Worm (Caenorhabditis elegans) whole organism, L1 larva: ENCODE results near the gene prp-9.

Source experiments
- aly-2 ChIP-seq: fragments of 150-350 bp; optimal IDR thresholded peaks from 2 replicates; lab custom pipeline; 2014; ENCODE audit warnings: missing biosample characterization, missing genetic modification characterization
- ces-1 ChIP-seq: fragments of 150-350 bp; optimal IDR thresholded peaks from 2 replicates; lab custom pipeline; 2014; ENCODE audit warnings: missing biosample characterization, missing genetic modification reagents, missing genetic modification characterization
- nhr-47 ChIP-seq: sonication (generic microtip); optimal IDR thresholded peaks from 2 replicates; lab custom pipeline; 2016; ENCODE audit warnings: mild to moderate bottlenecking, missing genetic modification characterization, moderate library complexity, missing compliant biosample characterization

ce11 chrII:8532015-8532414 is 6.8 kb upstream of the prp-9 start:
- TF ChIP-seq nhr-47 (tag; lab: Kevin White, UChicago) (no peak), aly-2 (tag; lab: Kevin White, UChicago) (no peak), ces-1 (no peak)
